Worm (Caenorhabditis elegans): ENCODE results near the gene Y70C5A.4.

The Y70C5A.4 gene

ce11 chrV:16643558-16643957 lies 26.0 kb downstream of the Y70C5A.4 start, which contains the start of gene srw-77:
TSS of gene srw-77 (minus strand) at chrV:16643658.
- TF ChIP-seq ceh-28 (tag; optimal IDR thresholded peaks at IDR 0.05), result no peak
- no peak for TF ChIP-seq nhr-76 (tag; optimal IDR thresholded peaks at IDR 0.05)
- no peak for TF ChIP-seq elt-1 (tag; optimal IDR thresholded peaks at IDR 0.05)
- TF ChIP-seq elt-3 (tag; optimal IDR thresholded peaks at IDR 0.05), result no peak
- no peak for TF ChIP-seq ztf-4 (tag; optimal IDR thresholded peaks at IDR 0.05)
- no peak for TF ChIP-seq skn-1 (tag; optimal IDR thresholded peaks at IDR 0.05)
- no peak for TF ChIP-seq ceh-16 (tag; optimal IDR thresholded peaks at IDR 0.05)
- no peak for TF ChIP-seq nhr-12 (tag; optimal IDR thresholded peaks at IDR 0.05)
- TF ChIP-seq pha-4 (tag; optimal IDR thresholded peaks at IDR 0.05), result no peak
- TF ChIP-seq fkh-10 (GFP tag; optimal IDR thresholded peaks at IDR 0.05), result no peak
- TF ChIP-seq fos-1 (tag; optimal IDR thresholded peaks at IDR 0.05), result no peak
- no peak for TF ChIP-seq jun-1 (tag; optimal IDR thresholded peaks at IDR 0.05)
- TF ChIP-seq lin-15B (tag; optimal IDR thresholded peaks at IDR 0.05), result no peak
- no peak for TF ChIP-seq snpc-4 (tag; optimal IDR thresholded peaks at IDR 0.05)
- TF ChIP-seq mml-1 (tag; optimal IDR thresholded peaks at IDR 0.05), result no peak
- TF ChIP-seq fkh-2 (tag; optimal IDR thresholded peaks at IDR 0.05), result no peak

- TF ChIP-seq elt-2 (tag; optimal IDR thresholded peaks at IDR 0.05), result peak; percentile 11
- no peak for TF ChIP-seq fkh-2 (tag; optimal IDR thresholded peaks at IDR 0.05)
These were observed 27.8 kb downstream of the Y70C5A.4 start, which contains the start of gene W06G6.17 for ce11 chrV:16645201-16645940. TSS of gene W06G6.17 (minus strand) at chrV:16645251.

ce11 chrV:16646372-16646771 lies 28.8 kb downstream of the Y70C5A.4 start, which contains the start of gene W06G6.9:
TSS of gene W06G6.9 (minus strand) at chrV:16646472.
- TF ChIP-seq ama-1 (optimal IDR thresholded peaks at IDR 0.05) (no peak), unc-39 (tag; optimal IDR thresholded peaks at IDR 0.05) (no peak), sea-2 (GFP tag; optimal IDR thresholded peaks at IDR 0.05) (no peak), fkh-2 (tag; optimal IDR thresholded peaks at IDR 0.05) (no peak), tbx-2 (tag; optimal IDR thresholded peaks at IDR 0.05) (no peak), aly-2 (tag; optimal IDR thresholded peaks at IDR 0.05) (no peak), daf-12 (tag; optimal IDR thresholded peaks at IDR 0.05) (no peak), jun-1 (tag; optimal IDR thresholded peaks at IDR 0.05) (no peak), mml-1 (tag; optimal IDR thresholded peaks at IDR 0.05) (no peak), ceh-9 (tag; optimal IDR thresholded peaks at IDR 0.05) (no peak), elt-1 (tag; optimal IDR thresholded peaks at IDR 0.05) (no peak), nhr-43 (tag; optimal IDR thresholded peaks at IDR 0.05; ENCODE audit: poor library complexity, severe bottlenecking) (no peak)

- TF ChIP-seq ztf-4 (tag; optimal IDR thresholded peaks at IDR 0.05), result no peak
- no peak for TF ChIP-seq sea-2 (GFP tag; optimal IDR thresholded peaks at IDR 0.05)
- TF ChIP-seq nhr-28 (tag; optimal IDR thresholded peaks at IDR 0.05), result no peak
- no peak for TF ChIP-seq skn-1 (tag; optimal IDR thresholded peaks at IDR 0.05)
- no peak for TF ChIP-seq elt-1 (tag; optimal IDR thresholded peaks at IDR 0.05)
- no peak for TF ChIP-seq tbx-2 (tag; optimal IDR thresholded peaks at IDR 0.05)
- TF ChIP-seq eor-1 (tag; optimal IDR thresholded peaks at IDR 0.05), result no peak
- no peak for TF ChIP-seq ceh-16 (tag; optimal IDR thresholded peaks at IDR 0.05)
- TF ChIP-seq nhr-23 (tag; optimal IDR thresholded peaks at IDR 0.05), result no peak
- TF ChIP-seq ceh-28 (tag; optimal IDR thresholded peaks at IDR 0.05), result no peak
- no peak for TF ChIP-seq fkh-2 (tag; optimal IDR thresholded peaks at IDR 0.05)
- TF ChIP-seq fkh-10 (GFP tag; optimal IDR thresholded peaks at IDR 0.05), result no peak
- no peak for TF ChIP-seq ceh-9 (tag; optimal IDR thresholded peaks at IDR 0.05)
- no peak for TF ChIP-seq nhr-43 (tag; optimal IDR thresholded peaks at IDR 0.05; ENCODE audit: poor library complexity, severe bottlenecking)
- TF ChIP-seq nhr-12 (tag; optimal IDR thresholded peaks at IDR 0.05), result no peak
- TF ChIP-seq nhr-237 (tag; optimal IDR thresholded peaks at IDR 0.05), result no peak
- no peak for TF ChIP-seq elt-2 (tag; optimal IDR thresholded peaks at IDR 0.05)
- TF ChIP-seq mml-1 (tag; optimal IDR thresholded peaks at IDR 0.05), result no peak
These were observed 29.5 kb downstream of the Y70C5A.4 start, which contains the start of gene W06G6.10 for ce11 chrV:16647093-16647492. TSS of gene W06G6.10 (minus strand) at chrV:16647193.

- TF ChIP-seq unc-62 (GFP tag; optimal IDR thresholded peaks at IDR 0.05) (no peak), nhr-77 (tag; optimal IDR thresholded peaks at IDR 0.05) (no peak), fkh-2 (tag; optimal IDR thresholded peaks at IDR 0.05) (no peak), egl-27 (tag; optimal IDR thresholded peaks at IDR 0.05) (no peak), ztf-4 (tag; optimal IDR thresholded peaks at IDR 0.05) (no peak), elt-2 (tag; optimal IDR thresholded peaks at IDR 0.05) (peak; percentile 12)
These were observed 30.9 kb downstream of the Y70C5A.4 start, which contains the start of gene W06G6.20 for ce11 chrV:16648317-16649018. TSS of gene W06G6.20 (minus strand) at chrV:16648367.

All from whole organism, L3 larva.